Fruit fly (Drosophila melanogaster) whole organism, embryonic: ENCODE measurements around the gene CG7430.

Experiments
- Atf6 ChIP-seq: fragments of 200-800 bp; sonication (Bioruptor generic); IDR thresholded peaks from 2 replicates; pipeline ENCODE4 v1.3.6; 2022; ENCODE audit warnings: missing biosample characterization, missing genetic modification characterization
- BEAF-32 ChIP-seq: fragments of 200-800 bp; sonication (Bioruptor generic); optimal IDR thresholded peaks from 3 replicates; lab custom pipeline; 2017; ENCODE audit warnings: missing biosample characterization, missing genetic modification characterization, mild to moderate bottlenecking, moderate library complexity, missing genetic modification reagents
- CG10565 ChIP-seq: fragments of 200-800 bp; sonication (Bioruptor generic); optimal IDR thresholded peaks from 3 replicates; lab custom pipeline; 2016; ENCODE audit warnings: missing biosample characterization, mild to moderate bottlenecking, missing genetic modification characterization
- CG10959 ChIP-seq: fragments of 200-800 bp; sonication (Bioruptor generic); IDR thresholded peaks from 2 replicates; pipeline ENCODE4 v1.3.6; 2022; ENCODE audit warnings: missing biosample characterization, missing genetic modification characterization
- CG11695 ChIP-seq: fragments of 200-800 bp; sonication (Bioruptor generic); IDR thresholded peaks from 3 replicates; pipeline ENCODE4 v1.3.6; 2022; ENCODE audit warnings: missing biosample characterization, missing genetic modification characterization
- CG15269 ChIP-seq: fragments of 200-800 bp; sonication (Bioruptor generic); optimal IDR thresholded peaks from 2 replicates; lab custom pipeline; 2018; ENCODE audit warnings: missing biosample characterization, mild to moderate bottlenecking, missing genetic modification characterization, moderate library complexity
- CG15514 ChIP-seq: fragments of 200-800 bp; sonication (Bioruptor generic); optimal IDR thresholded peaks from 3 replicates; lab custom pipeline; 2017; ENCODE audit warnings: missing biosample characterization, missing genetic modification characterization, mild to moderate bottlenecking, moderate library complexity, missing genetic modification reagents
- CG18599 ChIP-seq: fragments of 200-800 bp; sonication (Bioruptor generic); optimal IDR thresholded peaks from 3 replicates; lab custom pipeline; 2017; ENCODE audit warnings: missing biosample characterization, missing genetic modification characterization, mild to moderate bottlenecking, moderate library complexity, missing genetic modification reagents
- CG18764 ChIP-seq: fragments of 200-800 bp; sonication (Bioruptor generic); optimal IDR thresholded peaks from 3 replicates; lab custom pipeline; 2016; ENCODE audit warnings: missing biosample characterization, missing genetic modification characterization
- CG2116 ChIP-seq: fragments of 200-800 bp; sonication (Bioruptor generic); optimal IDR thresholded peaks from 3 replicates; lab custom pipeline; 2018; ENCODE audit warnings: missing biosample characterization, mild to moderate bottlenecking, missing genetic modification characterization
- CG2199 ChIP-seq: fragments of 200-800 bp; sonication (Bioruptor generic); IDR thresholded peaks from 3 replicates; pipeline ENCODE4 v1.3.6; 2022; ENCODE audit warnings: missing biosample characterization, missing genetic modification characterization
- CG34376 ChIP-seq: fragments of 200-800 bp; sonication (Bioruptor generic); optimal IDR thresholded peaks from 2 replicates; lab custom pipeline; 2018; ENCODE audit warnings: missing biosample characterization, mild to moderate bottlenecking, missing genetic modification characterization
- CG34422 ChIP-seq: fragments of 200-800 bp; sonication (Bioruptor generic); IDR thresholded peaks from 3 replicates; pipeline ENCODE4 v1.3.6; 2022; ENCODE audit warnings: missing biosample characterization, missing genetic modification characterization
- CG5245 ChIP-seq: fragments of 200-800 bp; sonication (Bioruptor generic); optimal IDR thresholded peaks from 3 replicates; lab custom pipeline; 2016; ENCODE audit warnings: missing biosample characterization, missing genetic modification characterization
- CG7786 ChIP-seq: fragments of 200-800 bp; sonication (Bioruptor generic); optimal IDR thresholded peaks from 2 replicates; lab custom pipeline; 2016; ENCODE audit warnings: missing biosample characterization, missing genetic modification characterization
- CG7839 ChIP-seq: fragments of 200-800 bp; sonication (Bioruptor generic); optimal IDR thresholded peaks from 3 replicates; lab custom pipeline; 2018; ENCODE audit warnings: missing biosample characterization, mild to moderate bottlenecking, missing genetic modification characterization, moderate library complexity
- CHES-1-like ChIP-seq: fragments of 200-800 bp; sonication (Bioruptor generic); optimal IDR thresholded peaks from 2 replicates; lab custom pipeline; 2016; ENCODE audit warnings: missing biosample characterization, missing genetic modification characterization
- CoRest ChIP-seq: fragments of 200-800 bp; sonication (Bioruptor generic); optimal IDR thresholded peaks from 3 replicates; lab custom pipeline; 2018; ENCODE audit warnings: missing biosample characterization, mild to moderate bottlenecking, missing genetic modification characterization, moderate library complexity
- Ets97D ChIP-seq: fragments of 200-800 bp; sonication (Bioruptor generic); optimal IDR thresholded peaks from 3 replicates; lab custom pipeline; 2016; ENCODE audit warnings: missing biosample characterization, missing genetic modification characterization
- GATAe ChIP-seq: fragments of 200-800 bp; sonication (Bioruptor generic); conservative IDR thresholded peaks from 2 replicates; pipeline ENCODE4 v1.3.6; 2022; ENCODE audit warnings: missing biosample characterization, missing genetic modification characterization
- H2.0 ChIP-seq: fragments of 200-800 bp; sonication (Bioruptor generic); IDR thresholded peaks from 2 replicates; pipeline ENCODE4 v1.3.6; 2022; ENCODE audit warnings: missing biosample characterization, missing genetic modification characterization
- Hand ChIP-seq: fragments of 200-800 bp; sonication (Bioruptor generic); optimal IDR thresholded peaks from 2 replicates; lab custom pipeline; 2017; ENCODE audit warnings: mild to moderate bottlenecking, missing biosample characterization, missing genetic modification reagents, missing genetic modification characterization
- Hey ChIP-seq: fragments of 200-800 bp; sonication (Bioruptor generic); optimal IDR thresholded peaks from 3 replicates; lab custom pipeline; 2018; ENCODE audit warnings: missing biosample characterization, mild to moderate bottlenecking, missing genetic modification characterization
- Hmr ChIP-seq: fragments of 200-800 bp; sonication (Bioruptor generic); optimal IDR thresholded peaks from 3 replicates; lab custom pipeline; 2017; ENCODE audit warnings: mild to moderate bottlenecking, missing biosample characterization, missing genetic modification reagents, missing genetic modification characterization
- Rfx ChIP-seq: fragments of 200-800 bp; sonication (Bioruptor generic); IDR thresholded peaks from 2 replicates; pipeline ENCODE4 v1.3.6; 2022; ENCODE audit warnings: missing biosample characterization, missing genetic modification characterization
- Sry-β ChIP-seq: fragments of 200-800 bp; sonication (Bioruptor generic); optimal IDR thresholded peaks from 2 replicates; lab custom pipeline; 2018; ENCODE audit warnings: missing biosample characterization, mild to moderate bottlenecking, missing genetic modification characterization, moderate library complexity
- Usf ChIP-seq: fragments of 200-800 bp; sonication (Bioruptor generic); optimal IDR thresholded peaks from 2 replicates; lab custom pipeline; 2017; ENCODE audit warnings: missing genotype, missing biosample characterization, missing genetic modification characterization
- Xbp1 ChIP-seq: fragments of 200-800 bp; sonication (Bioruptor generic); optimal IDR thresholded peaks from 3 replicates; lab custom pipeline; 2016; ENCODE audit warnings: missing biosample characterization, mild to moderate bottlenecking, missing genetic modification characterization
- chinmo ChIP-seq: fragments of 200-800 bp; sonication (Bioruptor generic); IDR thresholded peaks from 4 replicates; pipeline ENCODE4 v1.3.6; 2022; ENCODE audit warnings: missing biosample characterization, missing genetic modification characterization; ENCODE audit not compliant: partially characterized antibody
- ci ChIP-seq: fragments of 200-800 bp; sonication (Bioruptor generic); IDR thresholded peaks from 3 replicates; pipeline ENCODE4 v1.3.6; 2022; ENCODE audit warnings: missing biosample characterization, missing genetic modification characterization
- corto ChIP-seq: fragments of 200-800 bp; sonication (Bioruptor generic); optimal IDR thresholded peaks from 2 replicates; lab custom pipeline; 2016; ENCODE audit warnings: missing biosample characterization, mild to moderate bottlenecking, missing genetic modification characterization, moderate library complexity
- cwo ChIP-seq: fragments of 200-800 bp; sonication (Bioruptor generic); optimal IDR thresholded peaks from 3 replicates; lab custom pipeline; 2017; ENCODE audit warnings: missing biosample characterization, missing genetic modification characterization, mild to moderate bottlenecking, moderate library complexity, missing genetic modification reagents
- esg ChIP-seq: fragments of 200-800 bp; sonication (Bioruptor generic); conservative IDR thresholded peaks from 2 replicates; pipeline ENCODE4 v1.3.6; 2022; ENCODE audit warnings: missing biosample characterization, missing genetic modification characterization
- exex ChIP-seq: fragments of 200-800 bp; sonication (Bioruptor generic); optimal IDR thresholded peaks from 4 replicates; lab custom pipeline; 2018; ENCODE audit warnings: missing biosample characterization, mild to moderate bottlenecking, missing genetic modification characterization, moderate library complexity
- gem ChIP-seq: fragments of 200-800 bp; sonication (Bioruptor generic); optimal IDR thresholded peaks from 2 replicates; lab custom pipeline; 2019; ENCODE audit warnings: missing biosample characterization, mild to moderate bottlenecking, missing genetic modification characterization, moderate library complexity
- h ChIP-seq: fragments of >200 bp; optimal IDR thresholded peaks from 2 replicates; lab custom pipeline; 2017
- hb ChIP-seq: fragments of 200-800 bp; sonication (Bioruptor generic); IDR thresholded peaks from 3 replicates; pipeline ENCODE4 v1.3.6; 2022; ENCODE audit warnings: missing biosample characterization, missing genetic modification characterization; ENCODE audit not compliant: partially characterized antibody
- jumu ChIP-seq: fragments of 200-800 bp; sonication (Bioruptor generic); optimal IDR thresholded peaks from 3 replicates; lab custom pipeline; 2016; ENCODE audit warnings: missing biosample characterization, missing genetic modification characterization
- kni ChIP-seq: fragments of 200-800 bp; sonication (Bioruptor generic); optimal IDR thresholded peaks from 3 replicates; lab custom pipeline; 2017; ENCODE audit warnings: mild to moderate bottlenecking, missing biosample characterization, missing genetic modification reagents, missing genetic modification characterization
- prd ChIP-seq, 3 experiments: fragments of >200 bp in 2 of 3; fragments of 200-800 bp in 1 of 3; sonication (Bioruptor generic) in 1 of 3; optimal IDR thresholded peaks in 2 of 3; IDR thresholded peaks in 1 of 3; 2 replicates in 2 of 3; 3 replicates in 1 of 3; pipeline versions ENCODE4 v1.3.6 to Lab custom; 2017 to 2022; ENCODE audit warnings: missing biosample characterization in 1 of 3, missing genetic modification characterization in 1 of 3
- scrt ChIP-seq: fragments of 200-800 bp; sonication (Bioruptor generic); optimal IDR thresholded peaks from 2 replicates; lab custom pipeline; 2018; ENCODE audit warnings: missing biosample characterization, mild to moderate bottlenecking, missing genetic modification characterization, moderate library complexity
- shn ChIP-seq: fragments of 200-800 bp; sonication (Bioruptor generic); optimal IDR thresholded peaks from 3 replicates; lab custom pipeline; 2016; ENCODE audit warnings: missing biosample characterization, missing genetic modification characterization
- sug ChIP-seq: fragments of 200-800 bp; optimal IDR thresholded peaks from 2 replicates; lab custom pipeline; 2019; ENCODE audit warnings: missing biosample characterization, mild to moderate bottlenecking, missing genetic modification characterization, moderate library complexity
- tap ChIP-seq: fragments of 200-800 bp; optimal IDR thresholded peaks from 3 replicates; lab custom pipeline; 2019; ENCODE audit warnings: missing biosample characterization, mild to moderate bottlenecking, missing genetic modification characterization, moderate library complexity
- z ChIP-seq: fragments of 200-800 bp; sonication (Bioruptor generic); IDR thresholded peaks from 3 replicates; pipeline ENCODE4 v1.3.6; 2022; ENCODE audit warnings: missing biosample characterization, missing genetic modification characterization

The CG7430 gene

dm6 chr3L:17808597-17809213, 38.0 kb upstream of the CG7430 start, which contains the start of gene CG32191 (continued):
- 0 out of 2 replicates have a peak, but pooled peaks have one; percentile 32 for TF ChIP-seq Atf6 (GFP tag; lab: Robert Waterston, UW)
- no peak for TF ChIP-seq kni
- peak; percentile 16; the same call in 1 of the 3 replicates for TF ChIP-seq CG34422
- no peak for TF ChIP-seq Ets97D (GFP tag; lab: Kevin White, UChicago)
- TF ChIP-seq gem (tag; lab: Kevin White, UChicago): no peak
- no peak for TF ChIP-seq CG7786
- no peak for TF ChIP-seq tap (tag; lab: Kevin White, UChicago)
- TF ChIP-seq BEAF-32 (GFP tag; lab: Kevin White, UChicago): no peak
- no peak for TF ChIP-seq CG5245 (GFP tag; lab: Kevin White, UChicago)
- TF ChIP-seq CG11695 (GFP tag; lab: Robert Waterston, UW): 0 out of 3 replicates have a peak, but pooled peaks have one; percentile 11
- TF ChIP-seq corto (GFP tag; lab: Kevin White, UChicago): no peak
- TF ChIP-seq CG15269 (tag; lab: Kevin White, UChicago): peak; percentile 26
- TF ChIP-seq sug (tag; lab: Kevin White, UChicago): peak; percentile 29
- TF ChIP-seq Usf (GFP tag; lab: Kevin White, UChicago): no peak
- TF ChIP-seq jumu (GFP tag; lab: Kevin White, UChicago): no peak

- TF ChIP-seq CG34376 (GFP tag; lab: Kevin White, UChicago) (peak; percentile 96), CG2199 (no peak), chinmo (GFP tag; lab: Robert Waterston, UW) (0 out of 4 replicates have a peak, but pooled peaks have one; percentile 10), Rfx (peak; percentile 16; the same call in 1 of the 2 replicates), scrt (peak; percentile 15), CG18599 (GFP tag; lab: Kevin White, UChicago) (peak; percentile 20), CG15514 (GFP tag; lab: Kevin White, UChicago) (peak; percentile 10), prd (optimal IDR thresholded peaks at IDR 0.05; lab: Kevin White, UChicago) (no peak), prd (GFP tag; IDR thresholded peaks at IDR 0.05; lab: Robert Waterston, UW) (no peak), z (GFP tag; lab: Robert Waterston, UW) (no peak), ci (no peak), Hand (GFP tag; lab: Kevin White, UChicago) (peak; percentile 16), GATAe (peak; percentile 78), CG7839 (tag; lab: Kevin White, UChicago) (no peak), exex (tag; lab: Kevin White, UChicago) (peak; percentile 93), Hey (tag; lab: Kevin White, UChicago) (peak; percentile 9), cwo (GFP tag; lab: Kevin White, UChicago) (peak; percentile 16), Hmr (GFP tag; lab: Kevin White, UChicago) (peak; percentile 27)
These were observed 32.7 kb upstream of the CG7430 start, which contains the start of gene Cln3 for dm6 chr3L:17814036-17814435. Gene Cln3 (minus strand): TSS chr3L:17814119.

dm6 chr3L:17817821-17818220, 28.9 kb upstream of the CG7430 start, which contains the start of gene Ir75a:
Gene Ir75a (minus strand): TSS chr3L:17817921.
- no peak for TF ChIP-seq Sry-β
- no peak for TF ChIP-seq esg
- TF ChIP-seq Xbp1 (GFP tag; lab: Kevin White, UChicago): no peak
- TF ChIP-seq h (lab: Kevin White, UChicago): no peak
- no peak for TF ChIP-seq CoRest (tag; lab: Kevin White, UChicago)
- TF ChIP-seq CG10565 (GFP tag; lab: Kevin White, UChicago): no peak
- no peak for TF ChIP-seq CHES-1-like (GFP tag; lab: Kevin White, UChicago)
- no peak for TF ChIP-seq CG10959
- no peak for TF ChIP-seq hb (GFP tag; lab: Robert Waterston, UW)
- TF ChIP-seq CG2116 (GFP tag; lab: Kevin White, UChicago): no peak
- TF ChIP-seq CG18764 (GFP tag; lab: Kevin White, UChicago): no peak
- TF ChIP-seq shn: no peak
- no peak for TF ChIP-seq H2.0
- TF ChIP-seq, all 482 proteins: peak for 0
